Fruit fly (Drosophila melanogaster): ENCODE data around the gene cyst.

Gene cyst

DNA sequence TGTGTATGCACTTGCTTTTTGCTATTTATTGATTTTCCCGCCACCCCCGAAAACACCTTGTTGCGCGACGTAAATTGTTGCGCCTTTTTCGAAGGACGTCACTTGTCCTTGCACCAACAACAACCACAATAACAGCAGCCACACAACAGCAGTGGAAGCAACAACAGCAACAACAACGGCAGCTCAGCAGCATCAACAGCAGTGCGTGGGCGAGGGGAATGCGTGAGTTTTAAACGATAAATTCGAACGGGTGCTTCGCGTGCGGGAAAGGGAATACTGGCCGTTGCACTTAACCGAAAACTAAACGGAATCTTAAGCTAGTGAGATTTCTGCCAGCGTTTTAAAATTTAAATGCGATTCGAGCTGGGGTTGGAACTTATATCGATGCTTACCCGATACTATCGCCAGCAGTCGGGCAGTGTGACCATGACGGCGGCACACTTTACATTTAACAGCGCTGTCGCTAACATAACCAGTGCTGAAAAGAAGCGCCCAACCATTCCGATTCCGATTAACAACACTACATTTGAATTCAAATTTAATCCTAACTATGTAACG is at the start of gene cyst (continued):
- no peak for TF ChIP-seq zfh1 (GFP tag; IDR thresholded peaks at IDR 0.05)
- no peak for TF ChIP-seq pum (GFP tag; optimal IDR thresholded peaks at IDR 0.05)
- peak; percentile 68 for TF ChIP-seq Rfx (GFP tag; IDR thresholded peaks at IDR 0.05)
- no peak for TF ChIP-seq CG9215 (GFP tag; IDR thresholded peaks at IDR 0.05)
- TF ChIP-seq MESR4 (GFP tag; optimal IDR thresholded peaks at IDR 0.05): peak; percentile 82
- TF ChIP-seq ham (GFP tag; IDR thresholded peaks at IDR 0.05): no peak
- no peak for TF ChIP-seq eve (GFP tag; optimal IDR thresholded peaks at IDR 0.05)
- TF ChIP-seq peb (GFP tag; IDR thresholded peaks at IDR 0.05): no peak
- no peak for TF ChIP-seq Drgx (GFP tag; IDR thresholded peaks at IDR 0.05)
- no peak; the same call in 1 of the 2 replicates for TF ChIP-seq lmd (GFP tag; IDR thresholded peaks at IDR 0.05)
- no peak for TF ChIP-seq NK7.1 (GFP tag; optimal IDR thresholded peaks at IDR 0.05)
- no peak for TF ChIP-seq gro (GFP tag; optimal IDR thresholded peaks at IDR 0.05)
- TF ChIP-seq CG10654 (GFP tag; optimal IDR thresholded peaks at IDR 0.05): peak; percentile 9
- peak; percentile 68; the same call in 1 of the 3 replicates for TF ChIP-seq Dbx (GFP tag; IDR thresholded peaks at IDR 0.05)
- no peak for TF ChIP-seq dmrt11E (tag; optimal IDR thresholded peaks at IDR 0.05)
- TF ChIP-seq kah (GFP tag; optimal IDR thresholded peaks at IDR 0.05): no peak
- TF ChIP-seq CG2889 (GFP tag; IDR thresholded peaks at IDR 0.05): no peak
- TF ChIP-seq CG30403 (GFP tag; optimal IDR thresholded peaks at IDR 0.05): peak; percentile 43
- peak; percentile 24 for TF ChIP-seq tx (GFP tag; optimal IDR thresholded peaks at IDR 0.05)
- no peak for TF ChIP-seq sc (optimal IDR thresholded peaks at IDR 0.05)
- TF ChIP-seq sc (GFP tag; optimal IDR thresholded peaks at IDR 0.05): no peak
- no peak for TF ChIP-seq CG5180 (GFP tag; optimal IDR thresholded peaks at IDR 0.05)
- no peak for TF ChIP-seq Poxn (GFP tag; IDR thresholded peaks at IDR 0.05)
- peak; percentile 39 to 54 for TF ChIP-seq dpn (GFP tag; optimal IDR thresholded peaks at IDR 0.05)
- no peak for TF ChIP-seq CG7745 (tag; optimal IDR thresholded peaks at IDR 0.05)
- TF ChIP-seq CG4360 (GFP tag; IDR thresholded peaks at IDR 0.05): peak; percentile 96
- TF ChIP-seq z (GFP tag; IDR thresholded peaks at IDR 0.05): no peak
- TF ChIP-seq phol (tag; optimal IDR thresholded peaks at IDR 0.05): peak; percentile 51
- TF ChIP-seq Kr (GFP tag; optimal IDR thresholded peaks at IDR 0.05): no peak
- peak; percentile 61 for TF ChIP-seq CG16863 (GFP tag; optimal IDR thresholded peaks at IDR 0.05)
- peak; percentile 25 for TF ChIP-seq Fer1 (GFP tag; optimal IDR thresholded peaks at IDR 0.05)
- peak; percentile 40 for TF ChIP-seq CG32532 (GFP tag; IDR thresholded peaks at IDR 0.05)
- TF ChIP-seq CG7963 (GFP tag; IDR thresholded peaks at IDR 0.05; ENCODE audit: partially characterized antibody): peak; percentile 95
- TF ChIP-seq NC2α (GFP tag; optimal IDR thresholded peaks at IDR 0.05): no peak
- no peak for TF ChIP-seq Trl (optimal IDR thresholded peaks at IDR 0.05)
- peak; percentile 60 for TF ChIP-seq Trl (GFP tag; optimal IDR thresholded peaks at IDR 0.05)
- no peak for TF ChIP-seq cwo (GFP tag; optimal IDR thresholded peaks at IDR 0.05)
- TF ChIP-seq fd3F (GFP tag; optimal IDR thresholded peaks at IDR 0.05): no peak
- TF ChIP-seq Blimp-1 (GFP tag; optimal IDR thresholded peaks at IDR 0.05): no peak
- no peak for TF ChIP-seq ase (GFP tag; IDR thresholded peaks at IDR 0.05)
- TF ChIP-seq Bgb (GFP tag; IDR thresholded peaks at IDR 0.05; ENCODE audit: partially characterized antibody): peak; percentile 99
- TF ChIP-seq esg (GFP tag; conservative IDR thresholded peaks at IDR 0.05): no peak
- TF ChIP-seq CG10565 (GFP tag; optimal IDR thresholded peaks at IDR 0.05): no peak
- no peak for TF ChIP-seq gsb (GFP tag; IDR thresholded peaks at IDR 0.05)
- TF ChIP-seq CG8359 (GFP tag; optimal IDR thresholded peaks at IDR 0.05; ENCODE audit: borderline replicate concordance): no peak
- TF ChIP-seq Aef1 (GFP tag; IDR thresholded peaks at IDR 0.05): peak; percentile 21; the same call in 1 of the 3 replicates
- TF ChIP-seq CG4617 (GFP tag; optimal IDR thresholded peaks at IDR 0.05; ENCODE audit: borderline replicate concordance): peak; percentile 91
- peak; percentile 57 for TF ChIP-seq HLH54F (GFP tag; optimal IDR thresholded peaks at IDR 0.05)
- TF ChIP-seq CG12942 (GFP tag; optimal IDR thresholded peaks at IDR 0.05): no peak
- peak; percentile 86 for TF ChIP-seq CG17186 (GFP tag; optimal IDR thresholded peaks at IDR 0.05)
- TF ChIP-seq org-1 (GFP tag; optimal IDR thresholded peaks at IDR 0.05): no peak
- TF ChIP-seq bab2 (GFP tag; optimal IDR thresholded peaks at IDR 0.05): peak; percentile 13
